Fruit fly (Drosophila melanogaster) whole organism, pupa: ENCODE data around the gene CG3119.
A peak's percentile ranks its signal among the peaks of the same experiment; 100 is the strongest.

Source experiments
- CG10348 ChIP-seq: fragments of 200-800 bp; sonication (Bioruptor generic); IDR thresholded peaks from 2 replicates; pipeline ENCODE4 v1.3.6; 2022; ENCODE audit warnings: missing biosample characterization, missing genetic modification characterization
- CG12605 ChIP-seq: fragments of 200-800 bp; sonication (Bioruptor generic); IDR thresholded peaks from 2 replicates; pipeline ENCODE4 v1.3.6; 2022; ENCODE audit warnings: missing biosample characterization, missing genetic modification characterization
- D1 ChIP-seq: fragments of 200-800 bp; sonication (Bioruptor generic); optimal IDR thresholded peaks from 2 replicates; lab custom pipeline; 2018; ENCODE audit warnings: missing biosample characterization, mild to moderate bottlenecking, missing genetic modification characterization, moderate library complexity
- Ets98B ChIP-seq: fragments of 200-800 bp; sonication (Bioruptor generic); IDR thresholded peaks from 2 replicates; pipeline ENCODE4 v1.3.6; 2022; ENCODE audit warnings: missing biosample characterization, missing genetic modification characterization
- rn ChIP-seq: fragments of 200-800 bp; sonication (Bioruptor generic); IDR thresholded peaks from 2 replicates; pipeline ENCODE4 v1.3.6; 2022; ENCODE audit warnings: missing biosample characterization, missing genetic modification characterization

DNA sequence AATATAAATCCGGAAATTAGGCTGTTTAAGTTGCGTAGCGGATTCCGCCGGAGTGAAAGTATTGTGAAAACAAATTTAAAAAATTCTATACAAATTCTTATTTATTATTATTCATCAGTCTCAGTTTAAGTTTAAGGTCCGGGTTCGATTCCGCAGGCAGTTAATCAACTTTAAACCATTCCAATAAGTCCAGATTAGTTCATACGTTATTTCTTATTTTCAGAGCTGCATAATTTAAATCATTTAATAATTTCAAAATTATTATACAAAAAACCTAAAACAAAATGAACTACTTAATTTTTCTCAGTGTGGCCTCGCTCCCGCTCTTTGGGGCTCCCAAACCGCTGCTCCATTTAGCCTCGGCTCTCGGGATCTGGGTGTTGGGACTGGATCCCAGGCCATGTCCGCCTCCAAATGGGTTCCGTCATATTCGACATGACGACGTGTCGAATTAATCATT lies 7.3 kb downstream of the CG3119 start:
- TF ChIP-seq Ets98B (GFP tag; lab: Robert Waterston, UW) (peak; percentile 59; the same call in 1 of the 2 replicates), CG12605 (GFP tag; lab: Robert Waterston, UW) (0 out of 2 replicates have a peak, but pooled peaks have one; percentile 22), D1 (peak; percentile 96), CG10348 (GFP tag; lab: Robert Waterston, UW) (peak; percentile 54), rn (GFP tag; lab: Robert Waterston, UW) (peak; percentile 67)
